Worm (Caenorhabditis elegans) whole organism, late embryonic: Measurements from ENCODE around the gene F11D11.6.

ENCODE experiments used
- K09A11.1 ChIP-seq: sonication (generic microtip); optimal IDR thresholded peaks from 2 replicates; lab custom pipeline; 2017; ENCODE audit warnings: antibody characterized with exemption, mild to moderate bottlenecking, missing genetic modification characterization, missing compliant biosample characterization; ENCODE audit not compliant: insufficient read depth
- ahr-1 ChIP-seq: sonication (generic microtip); optimal IDR thresholded peaks from 2 replicates; lab custom pipeline; 2016; ENCODE audit warnings: missing genetic modification characterization, missing compliant biosample characterization
- hlh-30 ChIP-seq: sonication (generic microtip); optimal IDR thresholded peaks from 2 replicates; lab custom pipeline; 2017; ENCODE audit warnings: antibody characterized with exemption, missing genetic modification characterization, missing compliant biosample characterization; ENCODE audit not compliant: insufficient read depth
- nhr-11 ChIP-seq: fragments of 150-350 bp; optimal IDR thresholded peaks from 2 replicates; lab custom pipeline; 2014; ENCODE audit warnings: missing biosample characterization, missing genetic modification characterization
- npax-4 ChIP-seq: sonication (generic microtip); optimal IDR thresholded peaks from 2 replicates; lab custom pipeline; 2016; ENCODE audit warnings: missing genetic modification characterization, missing compliant biosample characterization
- pha-4 ChIP-seq: fragments of 150-350 bp; optimal IDR thresholded peaks from 2 replicates; lab custom pipeline; 2018; ENCODE audit warnings: missing biosample characterization, missing genetic modification reagents, missing genetic modification characterization
- ref-2 ChIP-seq: sonication (generic microtip); optimal IDR thresholded peaks from 2 replicates; lab custom pipeline; 2016; ENCODE audit warnings: missing genetic modification characterization, missing compliant biosample characterization
- sdc-2 ChIP-seq: sonication (generic microtip); optimal IDR thresholded peaks from 2 replicates; lab custom pipeline; 2016; ENCODE audit warnings: missing genotype, missing genetic modification characterization, missing compliant biosample characterization
- sox-2 ChIP-seq: fragments of 200-800 bp; sonication (Bioruptor generic); IDR thresholded peaks from 2 replicates; pipeline ENCODE4 v1.3.6; 2022; ENCODE audit warnings: missing genetic modification reagents, missing genetic modification characterization, missing compliant biosample characterization
- tbx-2 ChIP-seq: sonication (generic microtip); optimal IDR thresholded peaks from 2 replicates; lab custom pipeline; 2016; ENCODE audit warnings: missing genetic modification characterization, missing compliant biosample characterization
- tbx-7 ChIP-seq: sonication (generic microtip); optimal IDR thresholded peaks from 2 replicates; lab custom pipeline; 2016; ENCODE audit warnings: missing genotype, missing genetic modification characterization, missing compliant biosample characterization

- TF ChIP-seq ahr-1 (tag; lab: Kevin White, UChicago) (no peak), sox-2 (GFP tag; lab: Robert Waterston, UW) (no peak), nhr-11 (tag; lab: Kevin White, UChicago) (no peak), pha-4 (tag; lab: Kevin White, UChicago) (no peak), ref-2 (no peak), sdc-2 (tag; lab: Kevin White, UChicago) (no peak), hlh-30 (tag; lab: Kevin White, UChicago) (no peak), npax-4 (tag; lab: Kevin White, UChicago) (no peak), K09A11.1 (tag; lab: Kevin White, UChicago) (no peak), tbx-2 (tag; lab: Kevin White, UChicago) (no peak), tbx-7 (tag; lab: Kevin White, UChicago) (no peak)
Measured at ce11 chrV:18719412-18719811, 33.5 kb downstream of the F11D11.6 start.
